Fruit fly (Drosophila melanogaster): ENCODE data around the gene mthl15.

The mthl15 gene

DNA sequence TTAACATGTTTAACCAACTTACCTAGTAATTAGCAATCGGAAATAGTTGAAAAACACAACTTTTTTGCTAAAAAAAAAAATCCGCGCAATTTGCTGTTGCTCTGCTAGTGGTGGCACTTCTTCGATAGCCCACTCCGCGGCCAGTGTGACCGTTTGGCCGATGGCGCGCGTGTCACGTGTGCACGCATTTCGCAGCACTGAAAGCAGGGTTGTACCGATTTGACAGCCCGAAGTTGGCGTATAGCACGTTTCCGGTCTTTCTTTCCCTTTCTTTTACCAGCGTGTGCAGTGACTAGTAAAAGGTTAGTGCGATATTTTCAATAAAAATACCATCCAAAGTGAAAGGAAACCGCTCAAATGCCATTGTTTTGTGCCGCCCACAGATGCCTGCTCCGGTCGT, 37.3 kb downstream of the mthl15 start, which contains the start of the genes Ripalpha and RpL7 (continued):
- peak; percentile 97 for TF ChIP-seq H15 (GFP tag; IDR thresholded peaks at IDR 0.05)
- TF ChIP-seq Scr (GFP tag; IDR thresholded peaks at IDR 0.05; ENCODE audit: partially characterized antibody), result peak; percentile 85
- peak; percentile 96 for TF ChIP-seq dysf (GFP tag; IDR thresholded peaks at IDR 0.05)
- peak; percentile 98 for TF ChIP-seq Side (GFP tag; optimal IDR thresholded peaks at IDR 0.05)
- peak; percentile 64 for TF ChIP-seq CG1832 (GFP tag; optimal IDR thresholded peaks at IDR 0.05)
- TF ChIP-seq en (GFP tag; optimal IDR thresholded peaks at IDR 0.05), result peak; percentile 98
- peak; percentile 98 for TF ChIP-seq BEAF-32 (GFP tag; optimal IDR thresholded peaks at IDR 0.05)
- TF ChIP-seq tin (GFP tag; optimal IDR thresholded peaks at IDR 0.05), result peak; percentile 92
- TF ChIP-seq gsb (GFP tag; IDR thresholded peaks at IDR 0.05), result peak; percentile 88
- peak; percentile 100 for TF ChIP-seq lab (GFP tag; optimal IDR thresholded peaks at IDR 0.05)
- peak; percentile 86 for TF ChIP-seq CG10979 (tag; optimal IDR thresholded peaks at IDR 0.05)
- peak; percentile 88 for TF ChIP-seq pfk (GFP tag; optimal IDR thresholded peaks at IDR 0.05)
- peak; percentile 96 for TF ChIP-seq lilli (GFP tag; optimal IDR thresholded peaks at IDR 0.05)
- TF ChIP-seq Taf1 (GFP tag; IDR thresholded peaks at IDR 0.05), result peak; percentile 80; the same call in 1 of the 2 replicates
- peak; percentile 98 for TF ChIP-seq BtbVII (GFP tag; optimal IDR thresholded peaks at IDR 0.05)
- peak; percentile 98 for TF ChIP-seq CG11723 (GFP tag; optimal IDR thresholded peaks at IDR 0.05)
- TF ChIP-seq lbe (GFP tag; optimal IDR thresholded peaks at IDR 0.05), result peak; percentile 91
- TF ChIP-seq CG14860 (GFP tag; IDR thresholded peaks at IDR 0.05; ENCODE audit: partially characterized antibody), result peak; percentile 75
- peak; percentile 98 for TF ChIP-seq CG1603 (tag; optimal IDR thresholded peaks at IDR 0.05)
- peak; percentile 98 for TF ChIP-seq da (GFP tag; optimal IDR thresholded peaks at IDR 0.05)
- TF ChIP-seq danr (GFP tag; IDR thresholded peaks at IDR 0.05), result peak; percentile 81
- TF ChIP-seq CG3995 (GFP tag; optimal IDR thresholded peaks at IDR 0.05), result peak; percentile 87
- TF ChIP-seq CG3407 (GFP tag; optimal IDR thresholded peaks at IDR 0.05), result peak; percentile 98
- peak; percentile 98 for TF ChIP-seq amos (GFP tag; IDR thresholded peaks at IDR 0.05; ENCODE audit: partially characterized antibody)
- peak; percentile 97 for TF ChIP-seq CG4854 (GFP tag; optimal IDR thresholded peaks at IDR 0.05)
- TF ChIP-seq CG33213 (GFP tag; optimal IDR thresholded peaks at IDR 0.05), result peak; percentile 99
- TF ChIP-seq TFAM (GFP tag; optimal IDR thresholded peaks at IDR 0.05), result peak; percentile 92
- TF ChIP-seq pb (GFP tag; optimal IDR thresholded peaks at IDR 0.05), result peak; percentile 97
- peak; percentile 88 for TF ChIP-seq CG7963 (GFP tag; IDR thresholded peaks at IDR 0.05; ENCODE audit: partially characterized antibody)
- peak; percentile 99 for TF ChIP-seq chm (GFP tag; IDR thresholded peaks at IDR 0.05)
- TF ChIP-seq Doc2 (GFP tag; IDR thresholded peaks at IDR 0.05), result no peak
- no peak for TF ChIP-seq abd-A (tag; optimal IDR thresholded peaks at IDR 0.05)
- TF ChIP-seq CG4404 (GFP tag; IDR thresholded peaks at IDR 0.05), result peak; percentile 85
- peak; percentile 99 for TF ChIP-seq otp (GFP tag; IDR thresholded peaks at IDR 0.05)
- peak; percentile 98 for TF ChIP-seq CG3847 (GFP tag; IDR thresholded peaks at IDR 0.05)
- TF ChIP-seq CG2129 (GFP tag; IDR thresholded peaks at IDR 0.05; ENCODE audit: partially characterized antibody), result peak; percentile 48
- TF ChIP-seq kah (GFP tag; optimal IDR thresholded peaks at IDR 0.05), result peak; percentile 91
- peak; percentile 68 for TF ChIP-seq Abd-B (GFP tag; optimal IDR thresholded peaks at IDR 0.05)
- TF ChIP-seq chn (GFP tag; optimal IDR thresholded peaks at IDR 0.05), result peak; percentile 97
- peak; percentile 97 for TF ChIP-seq CG3065 (GFP tag; optimal IDR thresholded peaks at IDR 0.05)
- peak; percentile 98 for TF ChIP-seq rib (GFP tag; IDR thresholded peaks at IDR 0.05)
- peak; percentile 92 for TF ChIP-seq CG6854 (GFP tag; optimal IDR thresholded peaks at IDR 0.05)
- peak; percentile 94 for TF ChIP-seq zen (tag; optimal IDR thresholded peaks at IDR 0.05)
- TF ChIP-seq CG12769 (tag; optimal IDR thresholded peaks at IDR 0.05), result peak; percentile 98
- peak; percentile 94 for TF ChIP-seq repo (GFP tag; optimal IDR thresholded peaks at IDR 0.05)
- TF ChIP-seq CG13624 (GFP tag; optimal IDR thresholded peaks at IDR 0.05), result peak; percentile 99
- peak; percentile 80 for TF ChIP-seq twi (tag; optimal IDR thresholded peaks at IDR 0.05)
- peak; percentile 94 for TF ChIP-seq CG33557 (GFP tag; optimal IDR thresholded peaks at IDR 0.05)
- TF ChIP-seq CG9215 (GFP tag; IDR thresholded peaks at IDR 0.05), result peak; percentile 83
- peak; percentile 98 for TF ChIP-seq Rx (GFP tag; IDR thresholded peaks at IDR 0.05)
- peak; percentile 99 for TF ChIP-seq CG10209 (GFP tag; optimal IDR thresholded peaks at IDR 0.05)

All from whole organism, embryonic.